Fruit fly (Drosophila melanogaster) whole organism, embryonic: ENCODE results near the gene CG31988.

Source experiments
- Ada2b ChIP-seq: fragments of 200-800 bp; sonication (Bioruptor generic); IDR thresholded peaks from 2 replicates; pipeline ENCODE4 v1.3.6; 2022; ENCODE audit warnings: missing biosample characterization, missing genetic modification characterization
- C15 ChIP-seq: fragments of 200-800 bp; sonication (Bioruptor generic); IDR thresholded peaks from 3 replicates; pipeline ENCODE4 v1.3.6; 2022; ENCODE audit warnings: missing biosample characterization, missing genetic modification characterization
- CG10147 ChIP-seq: fragments of 200-800 bp; sonication (Bioruptor generic); optimal IDR thresholded peaks from 2 replicates; lab custom pipeline; 2019; ENCODE audit warnings: missing biosample characterization, mild to moderate bottlenecking, missing genetic modification characterization, moderate library complexity
- CG10366 ChIP-seq: fragments of 200-800 bp; sonication (Bioruptor generic); IDR thresholded peaks from 2 replicates; pipeline ENCODE4 v1.3.6; 2022; ENCODE audit warnings: missing biosample characterization, missing genetic modification characterization
- CG11723 ChIP-seq: fragments of 200-800 bp; sonication (Bioruptor generic); optimal IDR thresholded peaks from 2 replicates; lab custom pipeline; 2017; ENCODE audit warnings: missing biosample characterization, mild to moderate bottlenecking, missing genetic modification characterization
- CG13424 ChIP-seq: fragments of 200-800 bp; sonication (Bioruptor generic); optimal IDR thresholded peaks from 2 replicates; lab custom pipeline; 2019; ENCODE audit warnings: missing biosample characterization, mild to moderate bottlenecking, missing genetic modification characterization, moderate library complexity
- CG13775 ChIP-seq: fragments of 200-800 bp; sonication (Bioruptor generic); optimal IDR thresholded peaks from 3 replicates; lab custom pipeline; 2017; ENCODE audit warnings: missing biosample characterization, mild to moderate bottlenecking, missing genetic modification characterization
- CG16863 ChIP-seq: fragments of 200-800 bp; sonication (Bioruptor generic); optimal IDR thresholded peaks from 3 replicates; lab custom pipeline; 2016; ENCODE audit warnings: missing biosample characterization, missing genetic modification characterization
- CG17328 ChIP-seq: fragments of 200-800 bp; sonication (Bioruptor generic); IDR thresholded peaks from 2 replicates; pipeline ENCODE4 v1.3.6; 2022; ENCODE audit warnings: missing biosample characterization, missing genetic modification characterization
- CG3407 ChIP-seq: fragments of 200-800 bp; sonication (Bioruptor generic); optimal IDR thresholded peaks from 2 replicates; lab custom pipeline; 2018; ENCODE audit warnings: missing biosample characterization, mild to moderate bottlenecking, missing genetic modification characterization
- CG42726 ChIP-seq: fragments of 200-800 bp; sonication (Bioruptor generic); IDR thresholded peaks from 2 replicates; pipeline ENCODE4 v1.3.6; 2022; ENCODE audit warnings: missing biosample characterization, missing genetic modification characterization; ENCODE audit not compliant: partially characterized antibody
- CG4360 ChIP-seq: fragments of 200-800 bp; sonication (Bioruptor generic); IDR thresholded peaks from 2 replicates; pipeline ENCODE4 v1.3.6; 2022; ENCODE audit warnings: missing biosample characterization, missing genetic modification characterization
- CG6854 ChIP-seq: fragments of 200-800 bp; sonication (Bioruptor generic); optimal IDR thresholded peaks from 3 replicates; lab custom pipeline; 2017; ENCODE audit warnings: missing biosample characterization, mild to moderate bottlenecking, missing genetic modification characterization
- CoRest ChIP-seq: fragments of 200-800 bp; sonication (Bioruptor generic); optimal IDR thresholded peaks from 3 replicates; lab custom pipeline; 2018; ENCODE audit warnings: missing biosample characterization, mild to moderate bottlenecking, missing genetic modification characterization, moderate library complexity
- Deaf1 ChIP-seq: fragments of 200-800 bp; optimal IDR thresholded peaks from 3 replicates; lab custom pipeline; 2019; ENCODE audit warnings: missing biosample characterization, mild to moderate bottlenecking, missing genetic modification characterization, moderate library complexity
- Dip2 ChIP-seq: fragments of 200-800 bp; sonication (Bioruptor generic); IDR thresholded peaks from 2 replicates; pipeline ENCODE4 v1.3.6; 2022; ENCODE audit warnings: missing biosample characterization, missing genetic modification characterization
- Drgx ChIP-seq: fragments of 200-800 bp; sonication (Bioruptor generic); IDR thresholded peaks from 2 replicates; pipeline ENCODE4 v1.3.6; 2022; ENCODE audit warnings: missing biosample characterization, missing genetic modification characterization
- ERR ChIP-seq: fragments of 200-800 bp; sonication (Bioruptor generic); optimal IDR thresholded peaks from 2 replicates; lab custom pipeline; 2016; ENCODE audit warnings: missing biosample characterization, missing genetic modification characterization
- HHEX ChIP-seq: fragments of 200-800 bp; sonication (Bioruptor generic); optimal IDR thresholded peaks from 3 replicates; lab custom pipeline; 2017; ENCODE audit warnings: missing biosample characterization, mild to moderate bottlenecking, missing genetic modification characterization, missing genetic modification reagents
- Med ChIP-seq: fragments of 200-800 bp; sonication (Bioruptor generic); peaks from one replicate; lab custom pipeline; 2016; ENCODE audit warnings: missing biosample characterization, missing genetic modification characterization, mild to moderate bottlenecking, inconsistent platforms, moderate library complexity
- NC2α ChIP-seq: fragments of 200-800 bp; sonication (Bioruptor generic); optimal IDR thresholded peaks from 2 replicates; lab custom pipeline; 2016; ENCODE audit warnings: missing biosample characterization, missing genetic modification characterization
- Neu2 ChIP-seq: fragments of 200-800 bp; sonication (Bioruptor generic); optimal IDR thresholded peaks from 3 replicates; lab custom pipeline; 2016; ENCODE audit warnings: missing biosample characterization, missing genetic modification characterization, borderline replicate concordance
- Oli ChIP-seq: fragments of 200-800 bp; sonication (Bioruptor generic); optimal IDR thresholded peaks from 2 replicates; lab custom pipeline; 2018; ENCODE audit warnings: missing biosample characterization, mild to moderate bottlenecking, missing genetic modification characterization, moderate library complexity
- Pdp1 ChIP-seq, 2 experiments: fragments of 200-800 bp; sonication (Bioruptor generic); optimal IDR thresholded peaks; 3 replicates each; lab custom pipeline; 2016; ENCODE audit warnings: missing biosample characterization in 2 of 2, missing genetic modification characterization in 2 of 2, mild to moderate bottlenecking in 1 of 2, moderate library complexity in 1 of 2
- Rfx ChIP-seq: fragments of 200-800 bp; sonication (Bioruptor generic); IDR thresholded peaks from 2 replicates; pipeline ENCODE4 v1.3.6; 2022; ENCODE audit warnings: missing biosample characterization, missing genetic modification characterization
- Sox100B ChIP-seq: fragments of 200-800 bp; sonication (Bioruptor generic); optimal IDR thresholded peaks from 3 replicates; lab custom pipeline; 2018; ENCODE audit warnings: missing biosample characterization, mild to moderate bottlenecking, missing genetic modification characterization
- Vsx1 ChIP-seq: fragments of 200-800 bp; sonication (Bioruptor generic); optimal IDR thresholded peaks from 2 replicates; lab custom pipeline; 2017; ENCODE audit warnings: missing biosample characterization, mild to moderate bottlenecking, missing genetic modification characterization, missing genetic modification reagents
- YL-1 ChIP-seq: fragments of 200-800 bp; sonication (Bioruptor generic); optimal IDR thresholded peaks from 3 replicates; lab custom pipeline; 2017; ENCODE audit warnings: missing biosample characterization, mild to moderate bottlenecking, missing genetic modification characterization
- aop ChIP-seq: fragments of 200-800 bp; sonication (Bioruptor generic); IDR thresholded peaks from 2 replicates; pipeline ENCODE4 v1.3.6; 2022; ENCODE audit warnings: missing biosample characterization, missing genetic modification characterization
- ap ChIP-seq: fragments of 200-800 bp; sonication (Bioruptor generic); IDR thresholded peaks from 2 replicates; pipeline ENCODE4 v1.3.6; 2022; ENCODE audit warnings: missing biosample characterization, missing genetic modification characterization
- ash1 ChIP-seq: fragments of 200-800 bp; sonication (Bioruptor generic); optimal IDR thresholded peaks from 2 replicates; lab custom pipeline; 2018; ENCODE audit warnings: missing biosample characterization, mild to moderate bottlenecking, missing genetic modification characterization
- bab2 ChIP-seq: fragments of 200-800 bp; sonication (Bioruptor generic); optimal IDR thresholded peaks from 2 replicates; lab custom pipeline; 2016; ENCODE audit warnings: missing biosample characterization, missing genetic modification characterization
- cg ChIP-seq: fragments of 200-800 bp; sonication (Bioruptor generic); optimal IDR thresholded peaks from 3 replicates; lab custom pipeline; 2019; ENCODE audit warnings: missing biosample characterization, mild to moderate bottlenecking, missing genetic modification characterization, moderate library complexity
- crc ChIP-seq: fragments of 200-800 bp; sonication (Bioruptor generic); optimal IDR thresholded peaks from 2 replicates; lab custom pipeline; 2016; ENCODE audit warnings: missing biosample characterization, missing genetic modification characterization
- cwo ChIP-seq: fragments of 200-800 bp; sonication (Bioruptor generic); optimal IDR thresholded peaks from 3 replicates; lab custom pipeline; 2017; ENCODE audit warnings: missing biosample characterization, missing genetic modification characterization, mild to moderate bottlenecking, moderate library complexity, missing genetic modification reagents
- en ChIP-seq: fragments of 200-800 bp; sonication (Bioruptor generic); optimal IDR thresholded peaks from 2 replicates; lab custom pipeline; 2016; ENCODE audit warnings: missing biosample characterization, missing genetic modification characterization
- exex ChIP-seq: fragments of 200-800 bp; sonication (Bioruptor generic); optimal IDR thresholded peaks from 4 replicates; lab custom pipeline; 2018; ENCODE audit warnings: missing biosample characterization, mild to moderate bottlenecking, missing genetic modification characterization, moderate library complexity
- insv ChIP-seq, 2 experiments: fragments of 200-800 bp; sonication (Bioruptor generic); optimal IDR thresholded peaks; 3 replicates each; lab custom pipeline; 2016 to 2018; ENCODE audit warnings: missing biosample characterization in 2 of 2, missing genetic modification characterization in 2 of 2
- klu ChIP-seq: fragments of 200-800 bp; sonication (Bioruptor generic); IDR thresholded peaks from 2 replicates; pipeline ENCODE4 v1.3.6; 2022; ENCODE audit warnings: missing biosample characterization, missing genetic modification characterization
- mirr ChIP-seq: fragments of 200-800 bp; sonication (Bioruptor generic); optimal IDR thresholded peaks from 3 replicates; lab custom pipeline; 2018; ENCODE audit warnings: missing biosample characterization, mild to moderate bottlenecking, missing genetic modification characterization
- nmo ChIP-seq: fragments of 200-800 bp; sonication (Bioruptor generic); optimal IDR thresholded peaks from 2 replicates; lab custom pipeline; 2018; ENCODE audit warnings: missing biosample characterization, mild to moderate bottlenecking, missing genetic modification characterization, moderate library complexity
- org-1 ChIP-seq: fragments of 200-800 bp; sonication (Bioruptor generic); optimal IDR thresholded peaks from 2 replicates; lab custom pipeline; 2017; ENCODE audit warnings: missing biosample characterization, missing genetic modification characterization
- scrt ChIP-seq: fragments of 200-800 bp; sonication (Bioruptor generic); optimal IDR thresholded peaks from 2 replicates; lab custom pipeline; 2018; ENCODE audit warnings: missing biosample characterization, mild to moderate bottlenecking, missing genetic modification characterization, moderate library complexity
- slp2 ChIP-seq: fragments of 200-800 bp; sonication (Bioruptor generic); optimal IDR thresholded peaks from 2 replicates; lab custom pipeline; 2016; ENCODE audit warnings: missing biosample characterization, missing genetic modification characterization
- zf30C ChIP-seq: fragments of 200-800 bp; sonication (Bioruptor generic); optimal IDR thresholded peaks from 3 replicates; lab custom pipeline; 2018; ENCODE audit warnings: missing biosample characterization, mild to moderate bottlenecking, missing genetic modification characterization

Gene CG31988

dm6 chr2L:21178436-21179216, 24.0 kb downstream of the CG31988 start (continued):
- TF ChIP-seq Deaf1 (tag; lab: Kevin White, UChicago) (no peak), cwo (GFP tag; lab: Kevin White, UChicago) (no peak), C15 (GFP tag; lab: Robert Waterston, UW) (no peak), ash1 (GFP tag; lab: Kevin White, UChicago) (no peak), bab2 (no peak), Vsx1 (GFP tag; lab: Kevin White, UChicago) (no peak), Oli (tag; lab: Kevin White, UChicago) (no peak), Ada2b (no peak), CG13775 (no peak), Pdp1 (GFP tag; optimal IDR thresholded peaks at IDR 0.05; lab: Kevin White, UChicago) (peak in 1 of 2 experiments; percentile 93), cg (GFP tag; lab: Kevin White, UChicago) (peak; percentile 68), zf30C (GFP tag; lab: Kevin White, UChicago) (no peak), Neu2 (GFP tag; lab: Kevin White, UChicago) (no peak)

- TF ChIP-seq slp2 (GFP tag; lab: Kevin White, UChicago) (no peak), CG11723 (GFP tag; lab: Kevin White, UChicago) (no peak), nmo (GFP tag; lab: Kevin White, UChicago) (no peak), en (GFP tag; lab: Kevin White, UChicago) (no peak), ERR (GFP tag; lab: Kevin White, UChicago) (no peak), aop (no peak), Sox100B (no peak), CoRest (tag; lab: Kevin White, UChicago) (no peak), Dip2 (GFP tag; lab: Robert Waterston, UW) (no peak), HHEX (GFP tag; lab: Kevin White, UChicago) (no peak), Rfx (GFP tag; lab: Robert Waterston, UW) (no peak), ap (GFP tag; lab: Robert Waterston, UW) (no peak), CG42726 (GFP tag; lab: Robert Waterston, UW) (no peak)
These were observed 29.7 kb downstream of the CG31988 start, which contains the start of gene CG31627 for dm6 chr2L:21172922-21173321. CG31627 (plus strand) TSS chr2L:21173222.

- TF ChIP-seq exex (tag; lab: Kevin White, UChicago) (peak; percentile 83), org-1 (GFP tag; lab: Kevin White, UChicago) (no peak)
These were observed 32.7 kb downstream of the CG31988 start for dm6 chr2L:21169863-21170262.

dm6 chr2L:21169160-21169624, 33.4 kb downstream of the CG31988 start:
- TF ChIP-seq crc (GFP tag; lab: Kevin White, UChicago): no peak
- TF ChIP-seq CG3407 (GFP tag; lab: Kevin White, UChicago): no peak
- peak; percentile 39 for TF ChIP-seq Med
- TF ChIP-seq CG16863 (GFP tag; lab: Kevin White, UChicago): no peak
- peak; percentile 24 for TF ChIP-seq mirr
- TF ChIP-seq YL-1 (GFP tag; lab: Kevin White, UChicago): peak; percentile 29
- no peak for TF ChIP-seq CG10147 (GFP tag; lab: Kevin White, UChicago)
- TF ChIP-seq zf30C (GFP tag; lab: Kevin White, UChicago): no peak
- no peak for TF ChIP-seq NC2α (GFP tag; lab: Kevin White, UChicago)
- no peak for TF ChIP-seq Drgx (GFP tag; lab: Robert Waterston, UW)
- TF ChIP-seq CG13424 (tag; lab: Kevin White, UChicago): no peak
- no peak for TF ChIP-seq klu (GFP tag; lab: Robert Waterston, UW)
- TF ChIP-seq CG17328: 0 out of 2 replicates have a peak, but pooled peaks have one; percentile 6
- TF ChIP-seq CG4360 (GFP tag; lab: Robert Waterston, UW): no peak
- no peak for TF ChIP-seq scrt (GFP tag; lab: Kevin White, UChicago)
- TF ChIP-seq insv (GFP tag; optimal IDR thresholded peaks at IDR 0.05; lab: Kevin White, UChicago): peak in 1 of 2 experiments; percentile 7
- no peak for TF ChIP-seq CG6854 (GFP tag; lab: Kevin White, UChicago)
- TF ChIP-seq CG10366 (GFP tag; lab: Robert Waterston, UW): no peak
